Worm (Caenorhabditis elegans) whole organism, L3 larva: Measurements from ENCODE around the gene ech-3.

ENCODE experiments used
- ama-1 ChIP-seq: fragments of 150-350 bp; optimal IDR thresholded peaks from 2 replicates; lab custom pipeline; 2018
- fos-1 ChIP-seq: fragments of 150-350 bp; optimal IDR thresholded peaks from 2 replicates; lab custom pipeline; 2014; ENCODE audit warnings: missing biosample characterization, missing genetic modification characterization
- jun-1 ChIP-seq: fragments of 150-350 bp; optimal IDR thresholded peaks from 2 replicates; lab custom pipeline; 2014; ENCODE audit warnings: missing biosample characterization, missing genetic modification reagents, missing genetic modification characterization
- lin-39 ChIP-seq: fragments of 150-350 bp; optimal IDR thresholded peaks from 2 replicates; lab custom pipeline; 2018; ENCODE audit warnings: missing biosample characterization, missing genetic modification reagents, missing genetic modification characterization
- lsy-12 ChIP-seq: sonication (generic microtip); optimal IDR thresholded peaks from 2 replicates; lab custom pipeline; 2016; ENCODE audit warnings: mild to moderate bottlenecking, missing genetic modification characterization, missing compliant biosample characterization
- nhr-12 ChIP-seq: fragments of 150-350 bp; optimal IDR thresholded peaks from 2 replicates; lab custom pipeline; 2014; ENCODE audit warnings: missing biosample characterization, missing genetic modification characterization
- nhr-237 ChIP-seq: fragments of 150-350 bp; optimal IDR thresholded peaks from 2 replicates; lab custom pipeline; 2014; ENCODE audit warnings: missing biosample characterization, missing genetic modification characterization
- nhr-28 ChIP-seq: fragments of 150-350 bp; optimal IDR thresholded peaks from 2 replicates; lab custom pipeline; 2014; ENCODE audit warnings: missing biosample characterization, missing genetic modification characterization
- nhr-67 ChIP-seq: fragments of 150-350 bp; optimal IDR thresholded peaks from 2 replicates; lab custom pipeline; 2014; ENCODE audit warnings: missing biosample characterization, missing genetic modification characterization
- pqm-1 ChIP-seq: fragments of 150-350 bp; optimal IDR thresholded peaks from 2 replicates; lab custom pipeline; 2017; ENCODE audit warnings: missing biosample characterization, missing genetic modification characterization, inconsistent platforms
- snpc-4 ChIP-seq: fragments of 150-350 bp; optimal IDR thresholded peaks from 2 replicates; lab custom pipeline; 2014; ENCODE audit warnings: missing biosample characterization, missing genetic modification characterization
- unc-62 ChIP-seq: fragments of 150-350 bp; sonication (generic microtip); optimal IDR thresholded peaks from 4 replicates; lab custom pipeline; 2014; ENCODE audit warnings: missing biosample characterization, missing genetic modification reagents, missing genetic modification characterization

DNA sequence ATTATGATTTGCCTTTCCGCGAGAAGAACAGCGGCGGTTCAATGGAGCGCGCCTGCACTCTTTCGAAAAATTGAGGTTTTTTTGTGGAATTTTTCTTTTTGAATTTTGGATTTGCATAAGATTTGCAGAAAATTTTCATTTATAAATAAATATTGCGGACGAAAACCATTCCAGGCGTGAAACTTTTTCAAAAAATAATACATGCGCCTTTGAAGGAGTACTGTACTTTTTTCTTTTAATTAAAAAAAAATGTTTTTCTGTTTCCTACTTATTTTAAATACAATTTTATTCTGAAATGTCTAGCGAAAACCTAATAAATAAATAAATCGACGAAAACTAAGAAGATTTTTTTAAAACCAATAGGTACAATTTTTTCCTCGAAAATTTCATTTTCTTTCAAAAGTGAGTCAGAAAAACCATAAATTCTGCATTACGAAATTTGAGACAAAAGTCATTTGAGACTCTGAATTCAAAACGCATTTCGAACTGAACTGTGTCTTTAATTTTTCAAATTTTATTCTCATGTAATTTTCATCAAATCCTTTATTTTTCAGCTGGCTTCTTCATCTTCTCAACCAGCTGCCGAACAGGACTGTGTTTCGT is 40.9 kb upstream of the ech-3 start, which contains the start of gene F26D11.1:
- TF ChIP-seq lsy-12 (no peak), lin-39 (tag; lab: Kevin White, UChicago) (no peak), ama-1 (lab: Kevin White, UChicago) (no peak), fos-1 (tag; lab: Kevin White, UChicago) (no peak), snpc-4 (tag; lab: Kevin White, UChicago) (no peak), pqm-1 (tag; lab: Kevin White, UChicago) (no peak), nhr-12 (tag; lab: Kevin White, UChicago) (no peak), unc-62 (GFP tag; lab: Kevin White, UChicago) (no peak), nhr-67 (tag; lab: Kevin White, UChicago) (no peak), nhr-237 (tag; lab: Kevin White, UChicago) (no peak), jun-1 (no peak), nhr-28 (tag; lab: Kevin White, UChicago) (no peak)
